Worm (Caenorhabditis elegans): ENCODE data around the gene gnrr-4.

gnrr-4 gene

DNA sequence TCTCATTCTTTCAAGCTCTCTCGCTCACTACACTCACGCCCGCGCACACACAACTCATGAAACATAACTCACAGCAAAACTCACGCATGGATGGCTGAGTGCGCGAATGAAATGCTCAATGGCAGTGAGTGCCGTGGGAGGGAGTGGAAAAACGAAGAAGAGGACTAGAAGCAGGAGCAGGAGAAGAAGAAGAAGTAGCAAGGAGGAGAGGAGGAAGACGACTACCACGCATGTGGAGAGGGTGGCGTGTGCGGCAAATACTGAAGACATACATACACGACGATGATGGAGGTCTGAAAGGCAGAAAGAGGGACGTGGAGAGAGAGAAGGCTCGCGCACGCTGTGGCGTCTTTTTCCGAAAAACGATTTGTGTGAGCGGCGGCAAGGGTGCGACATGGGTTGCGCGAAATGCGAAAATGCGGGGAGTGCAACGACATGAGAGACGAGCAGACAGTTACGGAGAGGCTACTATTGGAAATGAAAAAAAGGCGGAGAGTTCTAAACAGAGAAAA, 14.1 kb downstream of the gnrr-4 start:
- TF ChIP-seq nhr-71 (tag; optimal IDR thresholded peaks at IDR 0.05): peak; percentile 78
- peak; percentile 19 to 76 (median 73) for TF ChIP-seq ceh-82 (tag; optimal IDR thresholded peaks at IDR 0.05)
- no peak for TF ChIP-seq Y116A8C.19 (tag; optimal IDR thresholded peaks at IDR 0.05; ENCODE audit: borderline replicate concordance)
- TF ChIP-seq mef-2 (tag; optimal IDR thresholded peaks at IDR 0.05): no peak
- TF ChIP-seq lin-35 (GFP tag; optimal IDR thresholded peaks at IDR 0.05): no peak
- no peak for TF ChIP-seq snpc-4 (tag; optimal IDR thresholded peaks at IDR 0.05)
- TF ChIP-seq ama-1 (optimal IDR thresholded peaks at IDR 0.05): no peak
- no peak for TF ChIP-seq C04F5.9 (tag; optimal IDR thresholded peaks at IDR 0.05)
- TF ChIP-seq egl-13 (tag; optimal IDR thresholded peaks at IDR 0.05): peak; percentile 79
- TF ChIP-seq tbx-2 (tag; optimal IDR thresholded peaks at IDR 0.05): peak; percentile 79
- TF ChIP-seq zip-4 (GFP tag; optimal IDR thresholded peaks at IDR 0.05): peak; percentile 15
- TF ChIP-seq lir-3 (tag; optimal IDR thresholded peaks at IDR 0.05; ENCODE audit: poor library complexity): peak; percentile 27
- no peak for TF ChIP-seq sup-37 (GFP tag; optimal IDR thresholded peaks at IDR 0.05)
- TF ChIP-seq alr-1 (tag; optimal IDR thresholded peaks at IDR 0.05; ENCODE audit: borderline replicate concordance): no peak
- TF ChIP-seq aha-1 (tag; optimal IDR thresholded peaks at IDR 0.05): no peak
- no peak for TF ChIP-seq hpl-2 (GFP tag; optimal IDR thresholded peaks at IDR 0.05)
- no peak for TF ChIP-seq unc-98 (GFP tag; IDR thresholded peaks at IDR 0.05)
- no peak; the same call in none of the 2 replicates for TF ChIP-seq isw-1 (GFP tag; IDR thresholded peaks at IDR 0.05)
- no peak for TF ChIP-seq nhr-12 (tag; optimal IDR thresholded peaks at IDR 0.05)
- TF ChIP-seq nhr-19 (GFP tag; conservative IDR thresholded peaks at IDR 0.05): peak; percentile 24
- no peak for TF ChIP-seq sptf-1 (tag; optimal IDR thresholded peaks at IDR 0.05)
- no peak for TF ChIP-seq nhr-90 (tag; optimal IDR thresholded peaks at IDR 0.05; ENCODE audit: poor library complexity)
- no peak for TF ChIP-seq unc-130 (tag; optimal IDR thresholded peaks at IDR 0.05)
- TF ChIP-seq egl-27 (tag; optimal IDR thresholded peaks at IDR 0.05): peak in 1 of 2 experiments; percentile 61
- TF ChIP-seq xbp-1 (tag; optimal IDR thresholded peaks at IDR 0.05): peak; percentile 54
- TF ChIP-seq lin-15B (tag; optimal IDR thresholded peaks at IDR 0.05): no peak
- TF ChIP-seq F16B12.6 (tag; optimal IDR thresholded peaks at IDR 0.05): peak; percentile 18
- peak; percentile 74 for TF ChIP-seq dsc-1 (tag; optimal IDR thresholded peaks at IDR 0.05)
- TF ChIP-seq lsy-2 (tag; optimal IDR thresholded peaks at IDR 0.05): peak in 1 of 2 experiments; percentile 61
- TF ChIP-seq irx-1 (tag; optimal IDR thresholded peaks at IDR 0.05): peak; percentile 26
- no peak for TF ChIP-seq pag-3 (tag; optimal IDR thresholded peaks at IDR 0.05; ENCODE audit: borderline replicate concordance, insufficient read depth)
- TF ChIP-seq ztf-4 (tag; optimal IDR thresholded peaks at IDR 0.05): peak; percentile 44
- no peak for TF ChIP-seq hlh-17 (GFP tag; optimal IDR thresholded peaks at IDR 0.05; ENCODE audit: borderline replicate concordance)
- TF ChIP-seq mdl-1 (tag; optimal IDR thresholded peaks at IDR 0.05): peak in 1 of 2 experiments; percentile 14
- TF ChIP-seq lin-39 (tag; optimal IDR thresholded peaks at IDR 0.05): no peak
- TF ChIP-seq snu-23 (GFP tag; optimal IDR thresholded peaks at IDR 0.05): peak; percentile 67
- TF ChIP-seq unc-30 (tag; optimal IDR thresholded peaks at IDR 0.05): no peak
- TF ChIP-seq nhr-85 (tag): no peak
- TF ChIP-seq ztf-11 (tag; optimal IDR thresholded peaks at IDR 0.05): peak in 1 of 2 experiments; percentile 42
- no peak for TF ChIP-seq ceh-63 (GFP tag; optimal IDR thresholded peaks at IDR 0.05)
- peak; percentile 4 to 23 for TF ChIP-seq efl-1 (optimal IDR thresholded peaks at IDR 0.05)
- TF ChIP-seq efl-1 (GFP tag; optimal IDR thresholded peaks at IDR 0.05 in 1 of 2): peak in 1 of 2 experiments; percentile 78
- peak; percentile 86 for TF ChIP-seq unc-86 (tag; optimal IDR thresholded peaks at IDR 0.05)
- no peak for TF ChIP-seq elt-2 (tag; optimal IDR thresholded peaks at IDR 0.05)
- no peak for TF ChIP-seq nhr-84 (tag; optimal IDR thresholded peaks at IDR 0.05)
- peak; percentile 26 for TF ChIP-seq lin-13 (GFP tag; optimal IDR thresholded peaks at IDR 0.05)
- no peak for TF ChIP-seq grh-1 (GFP tag; IDR thresholded peaks at IDR 0.05)
- peak; percentile 13 for TF ChIP-seq nhr-77 (tag; optimal IDR thresholded peaks at IDR 0.05)
- TF ChIP-seq blmp-1 (tag; optimal IDR thresholded peaks at IDR 0.05): no peak
- TF ChIP-seq dpl-1 (GFP tag; optimal IDR thresholded peaks at IDR 0.05): peak in 1 of 3 experiments; percentile 35
- peak; percentile 91 for TF ChIP-seq fkh-8 (tag; optimal IDR thresholded peaks at IDR 0.05)
- no peak for TF ChIP-seq pqm-1 (tag; optimal IDR thresholded peaks at IDR 0.05)

Measured in whole organism, L1 larva.